Worm (Caenorhabditis elegans): Measurements from ENCODE around the gene F59A6.12.

The F59A6.12 gene

ce11 chrII:5048185-5048795 is 36.4 kb upstream of the F59A6.12 start (continued):
- TF ChIP-seq ets-5 (GFP tag; IDR thresholded peaks at IDR 0.05) (no peak), F16B12.6 (tag; optimal IDR thresholded peaks at IDR 0.05) (no peak), egl-13 (tag; optimal IDR thresholded peaks at IDR 0.05) (no peak), irx-1 (tag; optimal IDR thresholded peaks at IDR 0.05) (no peak), nhr-28 (tag; optimal IDR thresholded peaks at IDR 0.05) (no peak)

- peak; percentile 38 for TF ChIP-seq rnt-1 (tag; optimal IDR thresholded peaks at IDR 0.05)
- TF ChIP-seq mep-1 (tag; optimal IDR thresholded peaks at IDR 0.05), result peak; percentile 44
- peak; percentile 12 to 14 for TF ChIP-seq lin-35 (GFP tag; optimal IDR thresholded peaks at IDR 0.05)
- no peak for TF ChIP-seq pax-3 (tag; optimal IDR thresholded peaks at IDR 0.05)
- peak in 1 of 2 experiments; percentile 29 for TF ChIP-seq lsy-2 (tag; optimal IDR thresholded peaks at IDR 0.05)
- TF ChIP-seq skn-1 (tag; optimal IDR thresholded peaks at IDR 0.05), result peak; percentile 15
- TF ChIP-seq snu-23 (GFP tag; optimal IDR thresholded peaks at IDR 0.05), result peak; percentile 37
- TF ChIP-seq elt-3 (tag; optimal IDR thresholded peaks at IDR 0.05), result no peak
- TF ChIP-seq nhr-85 (tag), result peak; percentile 57
- TF ChIP-seq lin-14 (GFP tag; optimal IDR thresholded peaks at IDR 0.05), result peak; percentile 59
- TF ChIP-seq egl-27 (tag; optimal IDR thresholded peaks at IDR 0.05), result no peak
- TF ChIP-seq mdl-1 (tag; optimal IDR thresholded peaks at IDR 0.05), result peak in 1 of 2 experiments; percentile 6
- TF ChIP-seq blmp-1 (tag; optimal IDR thresholded peaks at IDR 0.05), result peak; percentile 29
- TF ChIP-seq efl-1 (optimal IDR thresholded peaks at IDR 0.05), result peak; percentile 16 to 51
- peak; percentile 10 to 86 for TF ChIP-seq efl-1 (GFP tag; optimal IDR thresholded peaks at IDR 0.05 in 1 of 2)
Observed at ce11 chrII:5047279-5047678, 35.4 kb upstream of the F59A6.12 start.

- TF ChIP-seq lin-14 (GFP tag; optimal IDR thresholded peaks at IDR 0.05) (peak; percentile 58), fkh-4 (tag; optimal IDR thresholded peaks at IDR 0.05; ENCODE audit: borderline replicate concordance) (no peak), fkh-10 (GFP tag; optimal IDR thresholded peaks at IDR 0.05) (peak; percentile 87)
Observed at ce11 chrII:5046209-5047200, 34.6 kb upstream of the F59A6.12 start.

ce11 chrII:5042381-5042930 is 30.6 kb upstream of the F59A6.12 start:
- TF ChIP-seq ces-1 (GFP tag; optimal IDR thresholded peaks at IDR 0.05) (no peak), lin-15B (tag; optimal IDR thresholded peaks at IDR 0.05) (no peak), lsy-2 (tag; optimal IDR thresholded peaks at IDR 0.05) (peak in 1 of 2 experiments; percentile 28), jun-1 (tag; optimal IDR thresholded peaks at IDR 0.05) (no peak), F16B12.6 (tag; optimal IDR thresholded peaks at IDR 0.05) (no peak), ama-1 (optimal IDR thresholded peaks at IDR 0.05) (no peak), nhr-71 (tag; optimal IDR thresholded peaks at IDR 0.05) (peak; percentile 14), fkh-8 (tag; optimal IDR thresholded peaks at IDR 0.05) (peak; percentile 36), snu-23 (GFP tag; optimal IDR thresholded peaks at IDR 0.05) (peak; percentile 8), nhr-11 (tag; optimal IDR thresholded peaks at IDR 0.05) (no peak), dpl-1 (GFP tag; optimal IDR thresholded peaks at IDR 0.05) (no peak), aly-2 (tag; optimal IDR thresholded peaks at IDR 0.05) (no peak), lin-14 (GFP tag; optimal IDR thresholded peaks at IDR 0.05) (peak; percentile 78), fos-1 (tag; optimal IDR thresholded peaks at IDR 0.05) (no peak), mep-1 (tag; optimal IDR thresholded peaks at IDR 0.05) (peak; percentile 8), unc-86 (tag; optimal IDR thresholded peaks at IDR 0.05) (peak; percentile 57), nhr-28 (tag; optimal IDR thresholded peaks at IDR 0.05) (no peak), ceh-82 (tag; optimal IDR thresholded peaks at IDR 0.05) (peak in 1 of 3 experiments; percentile 47), fkh-10 (GFP tag; optimal IDR thresholded peaks at IDR 0.05) (peak; percentile 63), elt-2 (tag; optimal IDR thresholded peaks at IDR 0.05) (no peak), efl-1 (optimal IDR thresholded peaks at IDR 0.05) (no peak), efl-1 (GFP tag; optimal IDR thresholded peaks at IDR 0.05 in 1 of 2) (peak in 1 of 2 experiments; percentile 62), ets-5 (GFP tag; IDR thresholded peaks at IDR 0.05) (no peak), nhr-12 (tag; optimal IDR thresholded peaks at IDR 0.05) (no peak), ztf-11 (tag; optimal IDR thresholded peaks at IDR 0.05) (no peak), lin-39 (tag; optimal IDR thresholded peaks at IDR 0.05) (no peak)

Measured in whole organism, L1 larva.